Worm (Caenorhabditis elegans): Measurements from ENCODE around the gene T01G1.2.
"Not testable (repeated sequence)": the region's sequence is repeated elsewhere in the genome, so short reads cannot be mapped to it uniquely, and the experiment has no call there.

T01G1.2 gene

DNA sequence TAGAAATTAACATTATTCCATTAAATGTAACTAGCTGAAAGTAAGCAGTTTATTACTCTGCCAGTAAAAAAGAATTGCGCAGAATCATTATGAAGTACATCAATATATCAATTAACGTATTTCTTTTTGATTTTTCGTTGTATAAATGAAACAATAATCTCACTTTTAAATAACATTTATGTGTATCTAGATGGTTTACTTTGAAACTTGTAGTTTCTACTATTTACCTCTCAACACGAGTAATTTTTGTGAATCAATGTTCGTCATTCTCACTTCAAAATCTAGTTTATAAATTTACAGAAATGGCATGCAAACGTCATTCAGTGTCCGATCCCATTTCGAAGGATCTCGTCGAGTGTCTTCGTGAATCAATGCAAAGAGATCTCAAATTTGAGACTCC is 37.1 kb upstream of the T01G1.2 start, which contains the start of gene gspd-1:
Gene gspd-1, plus strand, starts transcription at position 301 of the 400 bp plus-strand sequence.
- no peak for TF ChIP-seq elt-1 (tag; optimal IDR thresholded peaks at IDR 0.05; ENCODE audit: borderline replicate concordance, insufficient read depth)
- no peak for TF ChIP-seq flh-1 (GFP tag; optimal IDR thresholded peaks at IDR 0.05)
- TF ChIP-seq hlh-1 (tag; optimal IDR thresholded peaks at IDR 0.05) = no peak
- TF ChIP-seq ceh-39 (tag; optimal IDR thresholded peaks at IDR 0.05) = no peak
- TF ChIP-seq ceh-43 (GFP tag; optimal IDR thresholded peaks at IDR 0.05) = no peak
- TF ChIP-seq unc-120 (tag; optimal IDR thresholded peaks at IDR 0.05; ENCODE audit: poor library complexity, severe bottlenecking) = no peak
- no peak for TF ChIP-seq lin-32 (GFP tag; optimal IDR thresholded peaks at IDR 0.05)
- TF ChIP-seq mab-5 (tag; optimal IDR thresholded peaks at IDR 0.05) = no peak
- TF ChIP-seq sptf-1 (tag; optimal IDR thresholded peaks at IDR 0.05) = no peak
- TF ChIP-seq pha-4 (tag; optimal IDR thresholded peaks at IDR 0.05) = no peak
- TF ChIP-seq unc-39 (tag; optimal IDR thresholded peaks at IDR 0.05) = no peak
- TF ChIP-seq nhr-2 (tag; optimal IDR thresholded peaks at IDR 0.05) = no peak
- no peak for TF ChIP-seq mls-2 (tag; optimal IDR thresholded peaks at IDR 0.05)
- TF ChIP-seq bed-3 (GFP tag; optimal IDR thresholded peaks at IDR 0.05) = no peak
- TF ChIP-seq lin-13 (tag; optimal IDR thresholded peaks at IDR 0.05) = no peak
- no peak for TF ChIP-seq ces-1 (GFP tag; optimal IDR thresholded peaks at IDR 0.05)

DNA sequence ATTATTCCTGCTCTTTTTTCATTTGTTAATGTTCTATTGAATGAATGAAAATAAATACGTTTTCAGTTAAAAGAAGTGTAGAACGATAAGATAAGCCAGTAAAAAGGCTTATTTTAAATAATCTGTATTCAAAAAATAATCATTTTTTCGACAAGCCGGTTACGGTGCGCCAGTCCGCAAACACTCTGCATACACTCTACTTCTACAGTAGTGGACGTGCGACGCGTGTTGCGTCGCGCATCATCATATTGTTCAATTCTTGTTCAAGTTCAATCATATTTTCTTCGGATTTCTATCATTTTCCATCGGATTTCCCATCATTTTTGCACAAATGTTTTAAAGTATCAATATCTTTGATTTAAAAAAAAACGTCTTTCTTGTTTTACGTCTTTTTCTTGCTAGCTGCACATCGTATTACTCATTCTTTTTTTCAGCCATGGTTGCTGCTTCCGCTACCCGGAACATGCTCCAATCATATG is 34.3 kb upstream of the T01G1.2 start, which contains the start of gene B0035.18:
Gene B0035.18, plus strand, starts transcription at position 429 of the 479 bp plus-strand sequence.
- no peak for TF ChIP-seq tbx-8 (GFP tag; optimal IDR thresholded peaks at IDR 0.05)
- no peak for TF ChIP-seq lin-32 (GFP tag; optimal IDR thresholded peaks at IDR 0.05)
- no peak for TF ChIP-seq flh-1 (GFP tag; optimal IDR thresholded peaks at IDR 0.05)
- no peak for TF ChIP-seq nhr-12 (tag; optimal IDR thresholded peaks at IDR 0.05)
- no peak for TF ChIP-seq pha-4 (tag; optimal IDR thresholded peaks at IDR 0.05)
- no peak for TF ChIP-seq bed-3 (GFP tag; optimal IDR thresholded peaks at IDR 0.05)
- TF ChIP-seq ces-1 (GFP tag; optimal IDR thresholded peaks at IDR 0.05) = no peak
- no peak for TF ChIP-seq sem-2 (GFP tag; optimal IDR thresholded peaks at IDR 0.05)

DNA sequence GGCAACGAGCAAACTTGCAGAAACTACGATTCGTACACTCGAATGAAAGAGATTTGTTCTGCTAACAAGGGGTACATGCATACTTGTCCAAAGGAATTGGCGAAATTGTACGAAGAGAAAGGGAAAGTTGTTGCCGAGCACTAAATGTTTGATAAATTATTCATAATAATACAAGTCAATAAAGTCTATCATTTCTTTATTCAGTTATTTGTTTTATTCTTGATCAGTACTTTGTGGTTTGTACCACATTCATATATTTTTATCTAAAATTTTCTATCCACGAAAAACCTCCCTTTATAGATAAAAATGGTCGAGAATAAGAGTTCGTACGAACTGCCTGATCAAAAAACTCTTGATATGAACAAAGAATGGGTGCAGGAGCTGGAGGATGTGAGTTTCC is 33.7 kb upstream of the T01G1.2 start, which contains the start of gene edg-1:
Gene edg-1, plus strand, starts transcription at position 301 of the 400 bp plus-strand sequence.
- TF ChIP-seq cnd-1 (tag; optimal IDR thresholded peaks at IDR 0.05) (no peak), sptf-1 (tag; optimal IDR thresholded peaks at IDR 0.05) (no peak), nhr-237 (tag; optimal IDR thresholded peaks at IDR 0.05) (no peak), drap-1 (GFP tag; optimal IDR thresholded peaks at IDR 0.05) (no peak), nhr-2 (tag; optimal IDR thresholded peaks at IDR 0.05) (no peak), unc-39 (tag; optimal IDR thresholded peaks at IDR 0.05) (no peak), unc-62 (GFP tag; optimal IDR thresholded peaks at IDR 0.05) (no peak)

DNA sequence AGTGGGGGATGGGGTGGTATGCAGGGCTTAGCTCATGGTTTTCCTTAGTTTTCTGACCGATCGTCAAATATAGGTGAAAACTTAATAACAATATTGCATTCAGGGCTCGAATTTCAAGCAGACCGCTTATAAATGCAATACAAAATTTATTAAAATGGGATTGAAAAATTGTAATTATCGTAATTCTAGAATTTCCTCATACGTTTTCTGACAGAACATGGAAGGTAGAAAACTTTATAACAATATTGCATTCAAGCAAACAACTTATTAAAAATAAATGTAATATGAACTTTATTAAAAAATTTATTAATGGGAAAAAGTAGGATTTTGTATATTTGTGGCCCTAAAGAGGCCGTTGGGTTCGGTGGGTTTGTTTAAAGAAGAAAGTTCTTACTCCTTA is 30.5 kb upstream of the T01G1.2 start:
- TF ChIP-seq pha-4 (tag; optimal IDR thresholded peaks at IDR 0.05) (no peak), nhr-12 (tag; optimal IDR thresholded peaks at IDR 0.05) (no peak), cnd-1 (tag; optimal IDR thresholded peaks at IDR 0.05) (no peak), tbx-8 (GFP tag; optimal IDR thresholded peaks at IDR 0.05) (no peak), unc-39 (tag; optimal IDR thresholded peaks at IDR 0.05) (no peak), hlh-1 (tag; optimal IDR thresholded peaks at IDR 0.05) (no peak), ham-2 (GFP tag; optimal IDR thresholded peaks at IDR 0.05) (no peak), lin-32 (GFP tag; optimal IDR thresholded peaks at IDR 0.05) (no peak), elt-3 (tag; optimal IDR thresholded peaks at IDR 0.05) (no peak), ceh-43 (GFP tag; optimal IDR thresholded peaks at IDR 0.05) (no peak), nhr-2 (tag; optimal IDR thresholded peaks at IDR 0.05) (no peak), elt-1 (tag; optimal IDR thresholded peaks at IDR 0.05; ENCODE audit: borderline replicate concordance, insufficient read depth) (no peak)

DNA sequence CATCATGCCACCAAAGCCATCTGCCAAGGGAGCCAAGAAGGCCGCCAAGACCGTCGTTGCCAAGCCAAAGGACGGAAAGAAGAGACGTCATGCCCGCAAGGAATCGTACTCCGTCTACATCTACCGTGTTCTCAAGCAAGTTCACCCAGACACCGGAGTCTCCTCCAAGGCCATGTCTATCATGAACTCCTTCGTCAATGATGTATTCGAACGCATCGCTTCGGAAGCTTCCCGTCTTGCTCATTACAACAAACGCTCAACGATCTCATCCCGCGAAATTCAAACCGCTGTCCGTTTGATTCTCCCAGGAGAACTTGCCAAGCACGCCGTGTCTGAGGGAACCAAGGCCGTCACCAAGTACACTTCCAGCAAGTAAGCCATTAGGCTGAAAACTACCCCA is 29.5 kb upstream of the T01G1.2 start, which contains the start of gene his-48:
Gene his-48, plus strand, starts transcription at position 5 of the 400 bp plus-strand sequence.
- TF ChIP-seq mab-5 (tag; optimal IDR thresholded peaks at IDR 0.05); elt-1 (tag; optimal IDR thresholded peaks at IDR 0.05; ENCODE audit: borderline replicate concordance, insufficient read depth); drap-1 (GFP tag; optimal IDR thresholded peaks at IDR 0.05): not testable (repeated sequence)

DNA sequence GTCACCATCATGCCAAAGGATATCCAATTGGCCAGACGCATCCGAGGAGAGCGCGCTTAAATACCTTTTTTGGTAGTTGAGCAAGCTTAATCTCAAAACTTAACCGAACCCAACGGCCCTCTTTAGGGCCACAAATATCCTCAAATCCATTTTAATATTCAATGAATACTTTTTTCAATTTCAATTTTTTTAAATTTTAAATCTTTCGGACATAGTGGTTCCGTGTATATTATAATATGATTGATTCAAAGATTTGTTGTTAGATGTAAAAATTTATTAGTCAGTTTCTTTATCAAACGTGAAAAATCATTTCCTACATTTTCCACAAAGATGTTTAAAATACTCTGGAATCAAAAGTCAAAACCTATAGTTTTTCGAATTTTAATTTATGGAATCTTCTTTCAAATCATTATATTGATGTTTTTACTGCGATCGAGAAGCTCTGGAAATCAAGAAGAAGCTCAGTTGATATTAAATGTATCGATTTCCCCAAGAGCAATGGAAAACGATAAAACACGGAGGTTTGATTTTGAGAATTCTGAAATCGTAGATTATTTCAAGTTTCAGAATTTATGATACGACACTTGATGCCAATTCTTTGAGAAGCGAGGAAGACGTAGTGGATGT is 27.2 kb upstream of the T01G1.2 start, which contains the start of gene B0035.21:
Gene B0035.21, plus strand, starts transcription at position 322 of the 627 bp plus-strand sequence.
- TF ChIP-seq drap-1 (GFP tag; optimal IDR thresholded peaks at IDR 0.05) = no peak
- no peak for TF ChIP-seq lsy-2 (tag; optimal IDR thresholded peaks at IDR 0.05)
- no peak for TF ChIP-seq cnd-1 (tag; optimal IDR thresholded peaks at IDR 0.05)
- TF ChIP-seq zip-8 (tag; optimal IDR thresholded peaks at IDR 0.05) = no peak
